Worm (Caenorhabditis elegans) whole organism, midembryonic: Measurements from ENCODE around the gene F38B7.10.

Experiments used
- cog-1 ChIP-seq: sonication (generic microtip); optimal IDR thresholded peaks from 2 replicates; lab custom pipeline; 2016; ENCODE audit warnings: missing genetic modification characterization, missing compliant biosample characterization
- med-1 ChIP-seq: sonication (generic microtip); optimal IDR thresholded peaks from 2 replicates; lab custom pipeline; 2017; ENCODE audit warnings: missing genetic modification characterization, mild to moderate bottlenecking, missing compliant biosample characterization, antibody characterized with exemption, missing genetic modification reagents; ENCODE audit not compliant: insufficient read depth
- ref-1 ChIP-seq: fragments of 200-800 bp; sonication (Bioruptor generic); conservative IDR thresholded peaks from 2 replicates; pipeline ENCODE4 v1.3.6; 2022; ENCODE audit warnings: missing genetic modification reagents, missing genetic modification characterization, missing compliant biosample characterization
- ztf-29 ChIP-seq: fragments of 200-800 bp; sonication (Bioruptor generic); IDR thresholded peaks from 2 replicates; pipeline ENCODE4 v1.3.6; 2022; ENCODE audit warnings: missing genetic modification reagents, missing genetic modification characterization, missing compliant biosample characterization

ce11 chrV:11570169-11570651 lies 24.9 kb downstream of the F38B7.10 start, which contains the start of the genes nhr-101 and pms-2:
- TF ChIP-seq ref-1 (no peak), med-1 (no peak), ztf-29 (no peak), cog-1 (tag; lab: Kevin White, UChicago) (no peak)
